Worm (Caenorhabditis elegans) whole organism, L3 larva: Measurements from ENCODE around the gene F56D5.3.

ENCODE experiments used
- ZK546.5 ChIP-seq: sonication (generic microtip); optimal IDR thresholded peaks from 2 replicates; lab custom pipeline; 2017; ENCODE audit warnings: missing biosample characterization, missing genetic modification characterization
- ceh-82 ChIP-seq: fragments of 150-350 bp; optimal IDR thresholded peaks from 2 replicates; lab custom pipeline; 2014; ENCODE audit warnings: missing biosample characterization, missing genetic modification characterization
- egl-27 ChIP-seq: sonication (generic microtip); optimal IDR thresholded peaks from 4 replicates; lab custom pipeline; 2017; ENCODE audit warnings: missing biosample characterization, missing genetic modification reagents, missing genetic modification characterization
- fkh-2 ChIP-seq: fragments of 150-350 bp; optimal IDR thresholded peaks from 2 replicates; lab custom pipeline; 2014; ENCODE audit warnings: missing biosample characterization, missing genetic modification reagents, missing genetic modification characterization
- lsy-12 ChIP-seq: sonication (generic microtip); optimal IDR thresholded peaks from 2 replicates; lab custom pipeline; 2016; ENCODE audit warnings: mild to moderate bottlenecking, missing genetic modification characterization, missing compliant biosample characterization
- nhr-12 ChIP-seq: fragments of 150-350 bp; optimal IDR thresholded peaks from 2 replicates; lab custom pipeline; 2014; ENCODE audit warnings: missing biosample characterization, missing genetic modification characterization
- nhr-67 ChIP-seq: fragments of 150-350 bp; optimal IDR thresholded peaks from 2 replicates; lab custom pipeline; 2014; ENCODE audit warnings: missing biosample characterization, missing genetic modification characterization
- skn-1 ChIP-seq: fragments of 150-350 bp; optimal IDR thresholded peaks from 2 replicates; lab custom pipeline; 2014; ENCODE audit warnings: missing biosample characterization, missing genetic modification characterization
- zag-1 ChIP-seq: fragments of 150-350 bp; optimal IDR thresholded peaks from 2 replicates; lab custom pipeline; 2014; ENCODE audit warnings: missing biosample characterization, missing genetic modification characterization

- TF ChIP-seq fkh-2 (tag; lab: Kevin White, UChicago) (no peak), ceh-82 (tag; lab: Kevin White, UChicago) (no peak), skn-1 (tag; lab: Kevin White, UChicago) (no peak), egl-27 (tag; lab: Kevin White, UChicago) (no peak), lsy-12 (tag; lab: Kevin White, UChicago) (no peak), nhr-67 (tag; lab: Kevin White, UChicago) (no peak), nhr-12 (tag; lab: Kevin White, UChicago) (no peak), zag-1 (no peak), ZK546.5 (tag; lab: Kevin White, UChicago) (no peak)
Observed at ce11 chrIV:9447209-9447608, 49.8 kb downstream of the F56D5.3 start, which contains the start of gene hsp-12.6.
